Fruit fly (Drosophila melanogaster): ENCODE results near the gene slpr.

- TF ChIP-seq ttk (optimal IDR thresholded peaks at IDR 0.05) (no peak), Myc (optimal IDR thresholded peaks at IDR 0.05) (no peak), psq (optimal IDR thresholded peaks at IDR 0.05) (no peak), h (optimal IDR thresholded peaks at IDR 0.05) (no peak), insv (optimal IDR thresholded peaks at IDR 0.05) (no peak)
Observed at dm6 chrX:8128133-8128532, 48.9 kb downstream of the slpr start.
